Fruit fly (Drosophila melanogaster): Measurements from ENCODE around the gene CG12236.

Gene CG12236

dm6 chrX:5885521-5885920, 22.4 kb upstream of the CG12236 start (continued):
- TF ChIP-seq CG1529 (GFP tag; optimal IDR thresholded peaks at IDR 0.05) (no peak), Lhr (GFP tag; optimal IDR thresholded peaks at IDR 0.05) (no peak), h (optimal IDR thresholded peaks at IDR 0.05) (no peak), CG6791 (GFP tag; IDR thresholded peaks at IDR 0.05; ENCODE audit: partially characterized antibody) (no peak), cad (GFP tag; optimal IDR thresholded peaks at IDR 0.05) (no peak), repo (GFP tag; optimal IDR thresholded peaks at IDR 0.05) (no peak), Neu2 (GFP tag; optimal IDR thresholded peaks at IDR 0.05; ENCODE audit: borderline replicate concordance) (no peak), CG7786 (GFP tag; optimal IDR thresholded peaks at IDR 0.05) (no peak), CG2129 (GFP tag; IDR thresholded peaks at IDR 0.05; ENCODE audit: partially characterized antibody) (no peak), cg (GFP tag; optimal IDR thresholded peaks at IDR 0.05) (peak; percentile 23), CG1792 (GFP tag; optimal IDR thresholded peaks at IDR 0.05) (no peak)

dm6 chrX:5885973-5886372, 22.0 kb upstream of the CG12236 start:
- peak in 1 of 2 experiments; percentile 4 for TF ChIP-seq bsh (GFP tag; optimal IDR thresholded peaks at IDR 0.05)
- TF ChIP-seq dan (GFP tag; IDR thresholded peaks at IDR 0.05) = no peak
- TF ChIP-seq sens (GFP tag) = peak; percentile 26
- TF ChIP-seq grau (tag; optimal IDR thresholded peaks at IDR 0.05) = peak; percentile 5
- no peak for TF ChIP-seq dati (GFP tag; IDR thresholded peaks at IDR 0.05)

- TF ChIP-seq emc (GFP tag; optimal IDR thresholded peaks at IDR 0.05) = no peak
- no peak for TF ChIP-seq CG7745 (tag; optimal IDR thresholded peaks at IDR 0.05)
- TF ChIP-seq danr (GFP tag; IDR thresholded peaks at IDR 0.05) = no peak
- no peak for TF ChIP-seq CG9876 (GFP tag; optimal IDR thresholded peaks at IDR 0.05)
- TF ChIP-seq Hr78 (GFP tag; optimal IDR thresholded peaks at IDR 0.05) = peak in 1 of 2 experiments; percentile 67
- TF ChIP-seq CG5245 (GFP tag; optimal IDR thresholded peaks at IDR 0.05) = no peak
- peak; percentile 57; the same call in 2 of the 3 replicates for TF ChIP-seq otp (GFP tag; IDR thresholded peaks at IDR 0.05)
- peak; percentile 34; the same call in 1 of the 2 replicates for TF ChIP-seq CG32532 (GFP tag; IDR thresholded peaks at IDR 0.05)
- no peak for TF ChIP-seq CG17802 (tag; optimal IDR thresholded peaks at IDR 0.05)
- TF ChIP-seq Opbp (GFP tag; IDR thresholded peaks at IDR 0.05; ENCODE audit: partially characterized antibody) = no peak
- no peak for TF ChIP-seq eve (GFP tag; optimal IDR thresholded peaks at IDR 0.05)
- TF ChIP-seq run (tag; optimal IDR thresholded peaks at IDR 0.05) = no peak
- TF ChIP-seq ac (GFP tag; optimal IDR thresholded peaks at IDR 0.05) = no peak
- TF ChIP-seq Max (GFP tag; optimal IDR thresholded peaks at IDR 0.05) = no peak
- no peak for TF ChIP-seq CG16815 (GFP tag; optimal IDR thresholded peaks at IDR 0.05)
- no peak for TF ChIP-seq CG10147 (GFP tag; optimal IDR thresholded peaks at IDR 0.05)
- no peak for TF ChIP-seq Nf-YB (GFP tag; optimal IDR thresholded peaks at IDR 0.05)
- no peak for TF ChIP-seq D (optimal IDR thresholded peaks at IDR 0.05)
- TF ChIP-seq D (GFP tag; optimal IDR thresholded peaks at IDR 0.05) = no peak
- TF ChIP-seq Antp (GFP tag; optimal IDR thresholded peaks at IDR 0.05) = peak; percentile 35
- 0 out of 4 replicates have a peak, but pooled peaks have one; percentile 40 for TF ChIP-seq Dll (GFP tag; IDR thresholded peaks at IDR 0.05; ENCODE audit: partially characterized antibody)
- TF ChIP-seq CG12219 (GFP tag; optimal IDR thresholded peaks at IDR 0.05) = no peak
- TF ChIP-seq sna (GFP tag; IDR thresholded peaks at IDR 0.05; ENCODE audit: partially characterized antibody) = 0 out of 2 replicates have a peak, but pooled peaks have one; percentile 19
- no peak for TF ChIP-seq Gsc (GFP tag; IDR thresholded peaks at IDR 0.05)
- TF ChIP-seq CG2199 (GFP tag; IDR thresholded peaks at IDR 0.05) = no peak
- no peak for TF ChIP-seq Dip3 (GFP tag; optimal IDR thresholded peaks at IDR 0.05)
- no peak for TF ChIP-seq CG8089 (GFP tag; optimal IDR thresholded peaks at IDR 0.05)
- TF ChIP-seq MESR4 (GFP tag; optimal IDR thresholded peaks at IDR 0.05) = no peak
- TF ChIP-seq Dref (GFP tag; IDR thresholded peaks at IDR 0.05) = no peak
- no peak for TF ChIP-seq trh (GFP tag; optimal IDR thresholded peaks at IDR 0.05)
- TF ChIP-seq CG11723 (GFP tag; optimal IDR thresholded peaks at IDR 0.05) = no peak
- peak; percentile 56 for TF ChIP-seq gem (tag; optimal IDR thresholded peaks at IDR 0.05)
Measured at dm6 chrX:5886764-5887555, 21.0 kb upstream of the CG12236 start.

Data from whole organism, embryonic.